Worm (Caenorhabditis elegans) whole organism, L4 larva: ENCODE measurements around the gene Y71H2B.2.
A peak's percentile ranks its signal among the peaks of the same experiment; 100 is the strongest.

Experiments used
- D1046.2 ChIP-seq: fragments of 200-800 bp; sonication (Bioruptor generic); IDR thresholded peaks from 2 replicates; pipeline ENCODE4 v1.3.6; 2022; ENCODE audit warnings: missing genetic modification characterization, missing compliant biosample characterization
- T20F7.1 ChIP-seq: fragments of 200-800 bp; sonication (Bioruptor generic); optimal IDR thresholded peaks from 2 replicates; lab custom pipeline; 2018; ENCODE audit warnings: mild to moderate bottlenecking, missing genetic modification characterization, missing compliant biosample characterization
- Y105C5A.15 ChIP-seq: fragments of 200-800 bp; sonication (Bioruptor generic); IDR thresholded peaks from 2 replicates; pipeline ENCODE4 v1.3.6; 2022; ENCODE audit warnings: missing genetic modification characterization, missing compliant biosample characterization
- Y5F2A.4 ChIP-seq: fragments of 200-800 bp; sonication (Bioruptor generic); optimal IDR thresholded peaks from 2 replicates; lab custom pipeline; 2018; ENCODE audit warnings: mild to moderate bottlenecking, missing genetic modification characterization, missing compliant biosample characterization
- aha-1 ChIP-seq: fragments of 150-350 bp; peaks from one replicate; lab custom pipeline; 2014; ENCODE audit warnings: missing biosample characterization, missing genetic modification characterization
- daf-16 ChIP-seq, 3 experiments: sonication (generic microtip); optimal IDR thresholded peaks; 2 replicates each; lab custom pipeline; 2016 to 2017; ENCODE audit warnings: missing genetic modification characterization in 3 of 3, missing genetic modification reagents in 3 of 3, mild to moderate bottlenecking in 2 of 3, missing compliant biosample characterization in 2 of 3, missing biosample characterization in 1 of 3, moderate library complexity in 1 of 3
- daf-19 ChIP-seq: fragments of 200-800 bp; sonication (Bioruptor generic); conservative IDR thresholded peaks from 2 replicates; pipeline ENCODE4 v1.3.6; 2022; ENCODE audit warnings: missing genetic modification characterization, missing compliant biosample characterization
- daf-8 ChIP-seq: fragments of 200-800 bp; sonication (Bioruptor generic); IDR thresholded peaks from 2 replicates; pipeline ENCODE4 v1.3.6; 2022; ENCODE audit warnings: missing genetic modification characterization, missing compliant biosample characterization
- dmd-6 ChIP-seq: fragments of 200-800 bp; sonication (Bioruptor generic); IDR thresholded peaks from 2 replicates; pipeline ENCODE4 v1.3.6; 2022; ENCODE audit warnings: missing genetic modification reagents, missing genetic modification characterization, missing compliant biosample characterization
- dmd-8 ChIP-seq: fragments of 200-800 bp; sonication (Bioruptor generic); IDR thresholded peaks from 2 replicates; pipeline ENCODE4 v1.3.6; 2022; ENCODE audit warnings: missing genetic modification characterization, missing compliant biosample characterization
- dpl-1 ChIP-seq: fragments of 150-350 bp; optimal IDR thresholded peaks from 2 replicates; lab custom pipeline; 2014; ENCODE audit warnings: missing biosample characterization, missing genetic modification reagents, missing genetic modification characterization
- dve-1 ChIP-seq: sonication (generic microtip); optimal IDR thresholded peaks from 2 replicates; lab custom pipeline; 2017; ENCODE audit warnings: antibody characterized with exemption, mild to moderate bottlenecking, missing genetic modification characterization, missing compliant biosample characterization; ENCODE audit not compliant: insufficient read depth
- gei-8 ChIP-seq: fragments of 200-800 bp; sonication (Bioruptor generic); optimal IDR thresholded peaks from 2 replicates; lab custom pipeline; 2018; ENCODE audit warnings: mild to moderate bottlenecking, missing genetic modification characterization, missing compliant biosample characterization
- hlh-11 ChIP-seq: fragments of 200-800 bp; sonication (Bioruptor generic); optimal IDR thresholded peaks from 2 replicates; lab custom pipeline; 2018; ENCODE audit warnings: mild to moderate bottlenecking, missing genetic modification characterization, missing compliant biosample characterization
- jun-1 ChIP-seq: fragments of 150-350 bp; optimal IDR thresholded peaks from 2 replicates; lab custom pipeline; 2014; ENCODE audit warnings: missing biosample characterization, missing genetic modification reagents, missing genetic modification characterization
- lim-7 ChIP-seq: fragments of 200-800 bp; sonication (Bioruptor generic); IDR thresholded peaks from 2 replicates; pipeline ENCODE4 v1.3.6; 2022; ENCODE audit warnings: missing genetic modification characterization, missing compliant biosample characterization
- lin-15B ChIP-seq: fragments of 150-350 bp; sonication (generic microtip); optimal IDR thresholded peaks from 3 replicates; lab custom pipeline; 2014; ENCODE audit warnings: missing biosample characterization, missing genetic modification characterization
- lin-29 ChIP-seq: fragments of 200-800 bp; sonication (Bioruptor generic); IDR thresholded peaks from 2 replicates; pipeline ENCODE4 v1.3.6; 2022; ENCODE audit warnings: missing genetic modification reagents, missing genetic modification characterization, missing compliant biosample characterization
- lir-3 ChIP-seq: sonication (generic microtip); optimal IDR thresholded peaks from 2 replicates; lab custom pipeline; 2016; ENCODE audit warnings: mild to moderate bottlenecking, missing genetic modification characterization, missing compliant biosample characterization
- mdl-1 ChIP-seq, 2 experiments: fragments of 150-350 bp in 1 of 2; sonication (generic microtip) in 1 of 2; optimal IDR thresholded peaks; 2 replicates each; lab custom pipeline; 2014 to 2017; ENCODE audit warnings: missing biosample characterization in 2 of 2, missing genetic modification characterization in 2 of 2
- mep-1 ChIP-seq: fragments of 150-350 bp; sonication (generic microtip); optimal IDR thresholded peaks from 3 replicates; lab custom pipeline; 2014; ENCODE audit warnings: missing biosample characterization, missing genetic modification characterization
- mes-2 ChIP-seq: sonication (generic microtip); optimal IDR thresholded peaks from 2 replicates; lab custom pipeline; 2016; ENCODE audit warnings: missing genotype, mild to moderate bottlenecking, missing genetic modification characterization, missing compliant biosample characterization; ENCODE audit not compliant: poor library complexity, severe bottlenecking
- mxl-2 ChIP-seq: fragments of 200-800 bp; sonication (Bioruptor generic); conservative IDR thresholded peaks from 2 replicates; pipeline ENCODE4 v1.3.6; 2022; ENCODE audit warnings: missing genetic modification reagents, missing genetic modification characterization, missing compliant biosample characterization
- mxl-3 ChIP-seq: fragments of 200-800 bp; sonication (Bioruptor generic); optimal IDR thresholded peaks from 2 replicates; lab custom pipeline; 2018; ENCODE audit warnings: mild to moderate bottlenecking, missing genetic modification characterization, missing compliant biosample characterization
- nhr-111 ChIP-seq: fragments of 200-800 bp; sonication (Bioruptor generic); optimal IDR thresholded peaks from 2 replicates; lab custom pipeline; 2018; ENCODE audit warnings: mild to moderate bottlenecking, missing genetic modification characterization, missing compliant biosample characterization
- nhr-25 ChIP-seq: sonication (generic microtip); optimal IDR thresholded peaks from 2 replicates; lab custom pipeline; 2017; ENCODE audit warnings: missing genetic modification characterization, mild to moderate bottlenecking, missing compliant biosample characterization, antibody characterized with exemption, moderate library complexity, borderline replicate concordance; ENCODE audit not compliant: insufficient read depth
- nhr-28 ChIP-seq: fragments of 150-350 bp; optimal IDR thresholded peaks from 2 replicates; lab custom pipeline; 2014; ENCODE audit warnings: missing biosample characterization, missing genetic modification characterization
- nhr-48 ChIP-seq: sonication (generic microtip); optimal IDR thresholded peaks from 2 replicates; lab custom pipeline; 2016; ENCODE audit warnings: mild to moderate bottlenecking, missing genetic modification characterization, missing compliant biosample characterization
- nhr-77 ChIP-seq: fragments of 150-350 bp; optimal IDR thresholded peaks from 2 replicates; lab custom pipeline; 2014; ENCODE audit warnings: missing biosample characterization, missing genetic modification characterization
- pha-4 ChIP-seq, 2 experiments: fragments of 150-350 bp in 1 of 2; fragments of 200-800 bp in 1 of 2; sonication (Bioruptor generic) in 1 of 2; IDR thresholded peaks in 1 of 2; optimal IDR thresholded peaks in 1 of 2; 2 replicates each; pipeline versions ENCODE4 v1.3.6 to Lab custom; 2014 to 2022; ENCODE audit warnings: missing genetic modification characterization in 2 of 2, missing genetic modification reagents in 2 of 2, missing biosample characterization in 1 of 2, missing compliant biosample characterization in 1 of 2
- pqm-1 ChIP-seq: sonication (generic microtip); optimal IDR thresholded peaks from 2 replicates; lab custom pipeline; 2017; ENCODE audit warnings: missing biosample characterization, missing genetic modification characterization
- sdz-12 ChIP-seq: fragments of 200-800 bp; sonication (Bioruptor generic); optimal IDR thresholded peaks from 2 replicates; lab custom pipeline; 2018; ENCODE audit warnings: mild to moderate bottlenecking, missing genetic modification characterization, missing compliant biosample characterization
- set-16 ChIP-seq: fragments of 200-800 bp; sonication (Bioruptor generic); IDR thresholded peaks from 2 replicates; pipeline ENCODE4 v1.3.6; 2022; ENCODE audit warnings: missing genetic modification reagents, missing genetic modification characterization, missing compliant biosample characterization
- skn-1 ChIP-seq: fragments of 150-350 bp; optimal IDR thresholded peaks from 2 replicates; lab custom pipeline; 2014; ENCODE audit warnings: missing biosample characterization, missing genetic modification characterization
- tag-97 ChIP-seq: fragments of 200-800 bp; sonication (Bioruptor generic); IDR thresholded peaks from 2 replicates; pipeline ENCODE4 v1.3.6; 2022; ENCODE audit warnings: missing genetic modification characterization, missing compliant biosample characterization
- tra-1 ChIP-seq: fragments of 200-800 bp; sonication (Bioruptor generic); IDR thresholded peaks from 2 replicates; pipeline ENCODE4 v1.3.6; 2022; ENCODE audit warnings: missing genetic modification reagents, missing genetic modification characterization, missing compliant biosample characterization
- unc-39 ChIP-seq: sonication (generic microtip); optimal IDR thresholded peaks from 2 replicates; lab custom pipeline; 2017; ENCODE audit warnings: missing biosample characterization, missing genetic modification characterization
- unc-62 ChIP-seq, 3 experiments: fragments of 150-350 bp in 1 of 3; sonication (generic microtip); optimal IDR thresholded peaks in 2 of 3; peaks in 1 of 3; 1 replicate in 1 of 3; 2 replicates in 2 of 3; lab custom pipeline; 2014 to 2017; ENCODE audit warnings: missing biosample characterization in 3 of 3, missing genetic modification characterization in 3 of 3, missing genetic modification reagents in 3 of 3, missing genotype in 1 of 3
- vab-7 ChIP-seq: fragments of 200-800 bp; sonication (Bioruptor generic); IDR thresholded peaks from 2 replicates; pipeline ENCODE4 v1.3.6; 2022; ENCODE audit warnings: missing genetic modification reagents, missing genetic modification characterization, missing compliant biosample characterization
- zip-2 ChIP-seq: fragments of 150-350 bp; optimal IDR thresholded peaks from 2 replicates; lab custom pipeline; 2014; ENCODE audit warnings: missing biosample characterization, missing genetic modification characterization
- ztf-7 ChIP-seq: fragments of 150-350 bp; optimal IDR thresholded peaks from 2 replicates; lab custom pipeline; 2014; ENCODE audit warnings: missing biosample characterization, missing genetic modification characterization

The Y71H2B.2 gene

DNA sequence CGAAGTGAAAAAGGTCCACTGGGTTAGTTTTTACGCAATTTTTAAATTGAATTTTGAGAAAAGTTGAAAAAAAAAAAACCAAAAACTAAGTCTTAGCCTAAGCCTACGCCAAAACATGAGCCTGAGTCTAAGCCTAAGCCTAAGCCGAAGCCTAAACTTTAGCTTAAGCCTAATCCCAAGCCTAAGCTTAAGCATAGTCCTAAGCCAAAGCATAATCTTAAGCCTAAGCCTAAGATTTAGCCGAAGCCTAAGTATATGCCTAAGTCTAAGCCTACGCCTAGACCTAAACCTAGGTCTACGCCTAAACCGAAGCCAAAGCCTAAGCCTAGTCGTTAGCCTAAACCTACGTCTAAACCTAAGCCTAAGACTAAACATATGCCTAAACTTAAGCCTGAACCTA, 18.7 kb downstream of the Y71H2B.2 start:
- no peak for TF ChIP-seq mep-1 (tag; lab: Kevin White, UChicago)
- no peak for TF ChIP-seq lim-7 (GFP tag; lab: Robert Waterston, UW)
- TF ChIP-seq T20F7.1 (GFP tag; lab: Kevin White, UChicago), result no peak
- no peak for TF ChIP-seq lin-29
- no peak for TF ChIP-seq gei-8 (GFP tag; lab: Kevin White, UChicago)
- no peak for TF ChIP-seq Y105C5A.15 (GFP tag; lab: Robert Waterston, UW)
- peak in 1 of 2 experiments; percentile 72 for TF ChIP-seq unc-62 (GFP tag; optimal IDR thresholded peaks at IDR 0.05 in 1 of 2; lab: Kevin White, UChicago)
- no peak for TF ChIP-seq unc-62 (tag; optimal IDR thresholded peaks at IDR 0.05; lab: Kevin White, UChicago)

DNA sequence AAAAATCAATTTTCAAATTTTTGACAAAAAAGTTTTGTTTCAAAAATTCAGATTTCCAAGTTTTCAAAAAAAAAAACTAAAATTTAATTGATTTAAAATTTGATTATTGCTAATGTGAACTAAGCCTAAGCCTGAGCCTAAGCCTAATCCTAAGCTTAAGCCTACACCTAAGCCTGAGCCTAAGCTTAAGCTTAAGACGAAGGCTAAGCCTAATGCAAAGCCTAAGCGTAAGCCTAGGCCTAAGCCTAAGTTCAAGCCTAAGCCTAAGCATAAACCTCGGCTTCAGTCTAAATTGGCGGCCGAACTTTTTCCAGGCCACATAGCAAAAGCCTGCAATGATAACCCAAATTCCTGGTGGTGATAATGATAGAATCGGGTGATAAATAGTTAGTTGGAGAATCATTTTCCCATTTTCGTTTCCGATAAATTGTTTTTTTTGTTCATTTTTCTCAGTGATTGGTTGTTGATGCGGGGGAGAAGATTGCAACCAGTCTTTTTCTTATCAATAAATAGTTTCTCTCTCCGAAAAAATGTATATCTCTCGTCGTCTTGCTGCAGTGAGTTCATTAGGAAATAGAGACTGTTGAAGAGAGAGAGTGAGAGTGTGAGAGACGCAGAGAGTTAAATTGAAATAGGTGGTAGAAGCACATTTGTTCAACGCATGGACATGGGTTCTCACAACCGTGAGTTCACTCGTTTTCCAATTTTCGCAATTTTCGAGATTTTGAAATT, 24.4 kb downstream of the Y71H2B.2 start:
- TF ChIP-seq tag-97 (GFP tag; lab: Robert Waterston, UW) (no peak), mdl-1 (tag; optimal IDR thresholded peaks at IDR 0.05; lab: Kevin White, UChicago) (peak in 1 of 2 experiments; percentile 19), nhr-77 (tag; lab: Kevin White, UChicago) (peak; percentile 28), daf-16 (GFP tag; optimal IDR thresholded peaks at IDR 0.05; lab: Kevin White, UChicago) (no peak), daf-16 (tag; optimal IDR thresholded peaks at IDR 0.05; lab: Kevin White, UChicago) (peak; percentile 75), D1046.2 (GFP tag; lab: Robert Waterston, UW) (no peak), lin-15B (tag; lab: Kevin White, UChicago) (no peak), mes-2 (tag; lab: Kevin White, UChicago) (peak; percentile 11), dmd-6 (GFP tag; lab: Robert Waterston, UW) (peak; percentile 40; the same call in 1 of the 2 replicates), dpl-1 (GFP tag; lab: Kevin White, UChicago) (no peak), hlh-11 (peak; percentile 66), dve-1 (no peak), Y5F2A.4 (no peak), lir-3 (tag; lab: Kevin White, UChicago) (no peak), aha-1 (tag; lab: Kevin White, UChicago) (peak; percentile 52), pqm-1 (peak; percentile 82), mxl-2 (GFP tag; lab: Robert Waterston, UW) (no peak), skn-1 (tag; lab: Kevin White, UChicago) (no peak), tra-1 (GFP tag; lab: Robert Waterston, UW) (0 out of 2 replicates have a peak, but pooled peaks have one; percentile 10), nhr-28 (tag; lab: Kevin White, UChicago) (peak; percentile 78), mxl-3 (GFP tag; lab: Kevin White, UChicago) (peak; percentile 56)
- TF ChIP-seq, all 104 proteins: peak for 11

DNA sequence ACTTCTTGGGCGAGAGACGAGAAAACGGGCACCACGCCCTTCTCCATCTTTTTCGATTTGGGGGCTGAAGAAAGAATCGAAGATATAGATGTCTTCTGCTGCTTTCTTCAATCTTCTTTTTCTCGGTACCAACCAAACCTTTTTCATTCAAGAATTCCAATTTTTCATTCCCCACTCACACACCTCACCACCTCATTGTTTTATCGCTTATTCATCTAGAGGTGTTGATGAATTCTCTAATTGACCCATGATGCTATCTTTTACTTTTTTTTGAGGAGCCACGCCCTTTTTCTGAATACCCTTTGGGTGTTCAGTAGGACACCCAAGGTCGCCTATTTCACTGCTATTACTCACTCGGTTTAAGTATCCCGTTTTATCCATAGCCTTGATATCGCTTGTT, 28.5 kb downstream of the Y71H2B.2 start:
- TF ChIP-seq unc-62 (GFP tag; optimal IDR thresholded peaks at IDR 0.05 in 1 of 2; lab: Kevin White, UChicago) (peak in 1 of 2 experiments; percentile 28), unc-62 (tag; optimal IDR thresholded peaks at IDR 0.05; lab: Kevin White, UChicago) (no peak), nhr-25 (tag; lab: Kevin White, UChicago) (no peak), nhr-111 (no peak)
- TF ChIP-seq, all 104 proteins: peak for 1

DNA sequence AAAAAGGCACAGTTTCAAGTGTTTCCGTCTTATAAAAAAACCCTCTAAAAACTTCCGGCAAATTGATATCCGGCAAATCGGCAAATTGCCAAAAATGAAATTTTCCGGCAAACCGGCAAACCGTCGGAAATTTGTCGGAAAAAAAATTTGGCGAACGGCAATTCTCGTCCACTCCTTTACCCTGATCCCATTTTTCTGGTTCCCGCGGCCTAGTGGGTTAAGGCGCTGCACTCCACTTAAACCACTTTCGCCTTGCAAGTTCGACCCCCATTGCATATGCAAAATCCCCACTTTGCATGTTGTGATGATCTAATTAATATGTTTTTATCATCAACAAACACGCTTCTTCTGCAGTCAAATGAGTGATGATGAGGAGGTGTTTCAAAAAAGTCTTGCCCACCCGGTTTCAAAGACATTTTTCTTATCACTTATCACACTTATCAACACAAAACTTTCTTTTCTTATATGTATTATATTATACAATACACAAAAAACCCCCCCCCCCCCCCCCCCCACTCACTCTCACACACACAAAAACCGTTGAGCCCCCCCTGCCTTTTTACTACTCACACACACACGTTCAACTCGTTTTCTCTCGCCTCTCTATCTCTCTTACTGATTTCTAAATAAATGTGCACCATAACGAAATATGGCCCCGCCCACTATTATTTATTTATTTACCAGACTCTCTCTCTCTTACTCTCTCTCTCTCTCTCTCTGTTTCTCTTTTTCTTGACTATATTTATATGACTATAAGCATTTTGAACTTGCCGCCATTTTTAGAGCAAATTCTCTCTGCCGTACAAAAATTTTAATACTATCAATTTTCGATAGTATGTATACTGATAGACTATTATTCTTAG, 30.0 kb downstream of the Y71H2B.2 start:
- TF ChIP-seq daf-8 (GFP tag; lab: Robert Waterston, UW) (no peak), nhr-48 (no peak), jun-1 (tag; lab: Kevin White, UChicago) (no peak), set-16 (no peak), sdz-12 (no peak), vab-7 (GFP tag; lab: Robert Waterston, UW) (no peak), zip-2 (tag; lab: Kevin White, UChicago) (no peak), dmd-8 (GFP tag; lab: Robert Waterston, UW) (no peak), unc-39 (no peak), pha-4 (GFP tag; IDR thresholded peaks at IDR 0.05; lab: Robert Waterston, UW) (no peak), pha-4 (tag; optimal IDR thresholded peaks at IDR 0.05; lab: Kevin White, UChicago) (peak; percentile 36), daf-19 (GFP tag; lab: Robert Waterston, UW) (no peak), unc-62 (GFP tag; optimal IDR thresholded peaks at IDR 0.05 in 1 of 2; lab: Kevin White, UChicago) (no peak), unc-62 (tag; optimal IDR thresholded peaks at IDR 0.05; lab: Kevin White, UChicago) (no peak), ztf-7 (tag; lab: Kevin White, UChicago) (no peak), tra-1 (GFP tag; lab: Robert Waterston, UW) (0 out of 2 replicates have a peak, but pooled peaks have one; percentile 5)
